Worm (Caenorhabditis elegans) whole organism, L4 larva: ENCODE data around the gene F43E12.1.

Experiments
- F49E8.2 ChIP-seq: sonication (generic microtip); optimal IDR thresholded peaks from 2 replicates; lab custom pipeline; 2016; ENCODE audit warnings: missing compliant biosample characterization, mild to moderate bottlenecking, missing genetic modification characterization, borderline replicate concordance
- T26A8.4 ChIP-seq: fragments of 200-800 bp; sonication (Bioruptor generic); IDR thresholded peaks from 2 replicates; pipeline ENCODE4 v1.3.6; 2022; ENCODE audit warnings: missing genetic modification characterization, missing compliant biosample characterization
- Y48G9A.11 ChIP-seq: fragments of 200-800 bp; sonication (Bioruptor generic); IDR thresholded peaks from 2 replicates; pipeline ENCODE4 v1.3.6; 2022; ENCODE audit warnings: missing genetic modification reagents, missing genetic modification characterization, missing compliant biosample characterization
- aha-1 ChIP-seq: fragments of 150-350 bp; peaks from one replicate; lab custom pipeline; 2014; ENCODE audit warnings: missing biosample characterization, missing genetic modification characterization
- aly-2 ChIP-seq: sonication (generic microtip); optimal IDR thresholded peaks from 2 replicates; lab custom pipeline; 2018; ENCODE audit warnings: missing biosample characterization, missing genetic modification characterization
- arid-1 ChIP-seq: fragments of 200-800 bp; sonication (Bioruptor generic); conservative IDR thresholded peaks from 2 replicates; pipeline ENCODE4 v1.3.6; 2022; ENCODE audit warnings: missing genetic modification reagents, missing genetic modification characterization, missing compliant biosample characterization
- ceh-20 ChIP-seq: fragments of 200-800 bp; sonication (Bioruptor generic); IDR thresholded peaks from 2 replicates; pipeline ENCODE4 v1.3.6; 2022; ENCODE audit warnings: missing genetic modification reagents, missing genetic modification characterization, missing compliant biosample characterization
- daf-16 ChIP-seq, 3 experiments: sonication (generic microtip); optimal IDR thresholded peaks; 2 replicates each; lab custom pipeline; 2016 to 2017; ENCODE audit warnings: missing genetic modification characterization in 3 of 3, missing genetic modification reagents in 3 of 3, mild to moderate bottlenecking in 2 of 3, missing compliant biosample characterization in 2 of 3, missing biosample characterization in 1 of 3, moderate library complexity in 1 of 3
- dmd-8 ChIP-seq: fragments of 200-800 bp; sonication (Bioruptor generic); IDR thresholded peaks from 2 replicates; pipeline ENCODE4 v1.3.6; 2022; ENCODE audit warnings: missing genetic modification characterization, missing compliant biosample characterization
- dmd-9 ChIP-seq: fragments of 200-800 bp; sonication (Bioruptor generic); IDR thresholded peaks from 2 replicates; pipeline ENCODE4 v1.3.6; 2022; ENCODE audit warnings: missing genetic modification reagents, missing genetic modification characterization, missing compliant biosample characterization
- hlh-11 ChIP-seq: fragments of 200-800 bp; sonication (Bioruptor generic); optimal IDR thresholded peaks from 2 replicates; lab custom pipeline; 2018; ENCODE audit warnings: mild to moderate bottlenecking, missing genetic modification characterization, missing compliant biosample characterization
- hlh-30 ChIP-seq: sonication (generic microtip); optimal IDR thresholded peaks from 2 replicates; lab custom pipeline; 2017; ENCODE audit warnings: antibody characterized with exemption, mild to moderate bottlenecking, missing genetic modification characterization, missing compliant biosample characterization; ENCODE audit not compliant: insufficient read depth
- hmg-1.1 ChIP-seq: fragments of 200-800 bp; sonication (Bioruptor generic); IDR thresholded peaks from 2 replicates; pipeline ENCODE4 v1.3.6; 2022; ENCODE audit warnings: missing genetic modification reagents, missing genetic modification characterization, missing compliant biosample characterization
- lim-7 ChIP-seq: fragments of 200-800 bp; sonication (Bioruptor generic); IDR thresholded peaks from 2 replicates; pipeline ENCODE4 v1.3.6; 2022; ENCODE audit warnings: missing genetic modification characterization, missing compliant biosample characterization
- lin-1 ChIP-seq: fragments of 200-800 bp; sonication (Bioruptor generic); IDR thresholded peaks from 2 replicates; pipeline ENCODE4 v1.3.6; 2022; ENCODE audit warnings: missing genetic modification reagents, missing genetic modification characterization, missing compliant biosample characterization
- lin-29 ChIP-seq: fragments of 200-800 bp; sonication (Bioruptor generic); IDR thresholded peaks from 2 replicates; pipeline ENCODE4 v1.3.6; 2022; ENCODE audit warnings: missing genetic modification reagents, missing genetic modification characterization, missing compliant biosample characterization
- lin-39 ChIP-seq: fragments of 150-350 bp; optimal IDR thresholded peaks from 2 replicates; lab custom pipeline; 2014; ENCODE audit warnings: missing biosample characterization, missing genetic modification reagents, missing genetic modification characterization
- lsy-2 ChIP-seq, 2 experiments: fragments of 150-350 bp in 1 of 2; sonication (generic microtip) in 1 of 2; optimal IDR thresholded peaks; 2 replicates each; lab custom pipeline; 2014 to 2017; ENCODE audit warnings: missing biosample characterization in 2 of 2, missing genetic modification characterization in 2 of 2
- mdl-1 ChIP-seq, 2 experiments: fragments of 150-350 bp in 1 of 2; sonication (generic microtip) in 1 of 2; optimal IDR thresholded peaks; 2 replicates each; lab custom pipeline; 2014 to 2017; ENCODE audit warnings: missing biosample characterization in 2 of 2, missing genetic modification characterization in 2 of 2
- mdt-29 ChIP-seq: fragments of 200-800 bp; sonication (Bioruptor generic); IDR thresholded peaks from 2 replicates; pipeline ENCODE4 v1.3.6; 2022; ENCODE audit warnings: missing genetic modification reagents, missing genetic modification characterization, missing compliant biosample characterization
- mes-2 ChIP-seq: sonication (generic microtip); optimal IDR thresholded peaks from 2 replicates; lab custom pipeline; 2016; ENCODE audit warnings: missing genotype, mild to moderate bottlenecking, missing genetic modification characterization, missing compliant biosample characterization; ENCODE audit not compliant: poor library complexity, severe bottlenecking
- mxl-3 ChIP-seq: fragments of 200-800 bp; sonication (Bioruptor generic); optimal IDR thresholded peaks from 2 replicates; lab custom pipeline; 2018; ENCODE audit warnings: mild to moderate bottlenecking, missing genetic modification characterization, missing compliant biosample characterization
- nhr-10 ChIP-seq: fragments of 150-350 bp; optimal IDR thresholded peaks from 2 replicates; lab custom pipeline; 2014; ENCODE audit warnings: missing biosample characterization, missing genetic modification characterization
- nhr-28 ChIP-seq: fragments of 150-350 bp; optimal IDR thresholded peaks from 2 replicates; lab custom pipeline; 2014; ENCODE audit warnings: missing biosample characterization, missing genetic modification characterization
- nhr-41 ChIP-seq: fragments of 200-800 bp; sonication (Bioruptor generic); IDR thresholded peaks from 2 replicates; pipeline ENCODE4 v1.3.6; 2022; ENCODE audit warnings: missing genetic modification reagents, missing genetic modification characterization, missing compliant biosample characterization
- nhr-42 ChIP-seq: fragments of 200-800 bp; sonication (Bioruptor generic); IDR thresholded peaks from 2 replicates; pipeline ENCODE4 v1.3.6; 2022; ENCODE audit warnings: missing genetic modification characterization, missing compliant biosample characterization
- nhr-6 ChIP-seq: fragments of 150-350 bp; optimal IDR thresholded peaks from 2 replicates; lab custom pipeline; 2014; ENCODE audit warnings: missing biosample characterization, missing genetic modification characterization
- nhr-77 ChIP-seq: fragments of 150-350 bp; optimal IDR thresholded peaks from 2 replicates; lab custom pipeline; 2014; ENCODE audit warnings: missing biosample characterization, missing genetic modification characterization
- pqm-1 ChIP-seq: sonication (generic microtip); optimal IDR thresholded peaks from 2 replicates; lab custom pipeline; 2017; ENCODE audit warnings: missing biosample characterization, missing genetic modification characterization
- saeg-2 ChIP-seq: fragments of 200-800 bp; sonication (Bioruptor generic); IDR thresholded peaks from 2 replicates; pipeline ENCODE4 v1.3.6; 2022; ENCODE audit warnings: missing genetic modification reagents, missing genetic modification characterization, missing compliant biosample characterization
- tag-97 ChIP-seq: fragments of 200-800 bp; sonication (Bioruptor generic); IDR thresholded peaks from 2 replicates; pipeline ENCODE4 v1.3.6; 2022; ENCODE audit warnings: missing genetic modification characterization, missing compliant biosample characterization
- unc-39 ChIP-seq: sonication (generic microtip); optimal IDR thresholded peaks from 2 replicates; lab custom pipeline; 2017; ENCODE audit warnings: missing biosample characterization, missing genetic modification characterization
- unc-62 ChIP-seq, 3 experiments: fragments of 150-350 bp in 1 of 3; sonication (generic microtip); optimal IDR thresholded peaks in 2 of 3; peaks in 1 of 3; 1 replicate in 1 of 3; 2 replicates in 2 of 3; lab custom pipeline; 2014 to 2017; ENCODE audit warnings: missing biosample characterization in 3 of 3, missing genetic modification characterization in 3 of 3, missing genetic modification reagents in 3 of 3, missing genotype in 1 of 3
- vab-7 ChIP-seq: fragments of 200-800 bp; sonication (Bioruptor generic); IDR thresholded peaks from 2 replicates; pipeline ENCODE4 v1.3.6; 2022; ENCODE audit warnings: missing genetic modification reagents, missing genetic modification characterization, missing compliant biosample characterization
- zag-1 ChIP-seq: fragments of 150-350 bp; optimal IDR thresholded peaks from 2 replicates; lab custom pipeline; 2014; ENCODE audit warnings: missing biosample characterization, missing genetic modification characterization
- zfp-3 ChIP-seq: fragments of 200-800 bp; sonication (Bioruptor generic); conservative IDR thresholded peaks from 2 replicates; pipeline ENCODE4 v1.3.6; 2022; ENCODE audit warnings: missing genetic modification reagents, missing genetic modification characterization, missing compliant biosample characterization
- zip-11 ChIP-seq: fragments of 200-800 bp; sonication (Bioruptor generic); IDR thresholded peaks from 2 replicates; pipeline ENCODE4 v1.3.6; 2022; ENCODE audit warnings: missing genetic modification characterization, missing compliant biosample characterization

F43E12.1 gene

DNA sequence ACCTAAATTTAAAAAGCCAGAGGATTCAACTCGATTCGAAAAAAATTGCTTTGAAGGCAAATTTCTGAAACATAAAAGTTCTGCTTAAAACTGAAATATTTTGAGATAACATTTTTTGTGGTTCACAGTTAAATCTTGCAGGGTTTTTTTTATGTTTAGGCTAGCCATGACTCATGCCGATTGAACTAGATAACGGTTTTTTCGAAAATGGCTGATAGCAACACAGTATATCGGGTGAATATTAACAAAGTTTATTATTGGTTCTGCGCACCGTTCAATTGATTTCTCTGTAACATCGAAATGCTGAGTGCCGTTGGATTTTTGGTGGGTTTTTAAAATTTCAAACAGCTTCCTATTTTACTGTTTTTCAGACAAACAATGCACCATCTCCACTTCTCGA, at the start of gene F43E12.1:
F43E12.1 (plus strand) TSS at position 301 of the 400 bp plus-strand sequence.
- no peak for TF ChIP-seq hmg-1.1 (GFP tag; lab: Robert Waterston, UW)
- no peak for TF ChIP-seq nhr-41 (GFP tag; lab: Robert Waterston, UW)
- TF ChIP-seq nhr-6 = no peak
- TF ChIP-seq nhr-42 (GFP tag; lab: Robert Waterston, UW) = no peak
- TF ChIP-seq lin-29 = no peak
- no peak for TF ChIP-seq pqm-1
- no peak for TF ChIP-seq tag-97 (GFP tag; lab: Robert Waterston, UW)
- no peak for TF ChIP-seq ceh-20 (GFP tag; lab: Robert Waterston, UW)
- TF ChIP-seq mdt-29 (GFP tag; lab: Robert Waterston, UW) = no peak
- no peak for TF ChIP-seq zfp-3 (GFP tag; lab: Robert Waterston, UW)
- TF ChIP-seq lin-39 (tag; lab: Kevin White, UChicago) = no peak
- TF ChIP-seq daf-16 (GFP tag; optimal IDR thresholded peaks at IDR 0.05; lab: Kevin White, UChicago) = no peak
- no peak for TF ChIP-seq daf-16 (tag; optimal IDR thresholded peaks at IDR 0.05; lab: Kevin White, UChicago)
- no peak for TF ChIP-seq Y48G9A.11 (GFP tag; lab: Robert Waterston, UW)
- no peak for TF ChIP-seq aly-2 (tag; lab: Kevin White, UChicago)
- TF ChIP-seq lim-7 (GFP tag; lab: Robert Waterston, UW) = no peak
- TF ChIP-seq arid-1 (GFP tag; lab: Robert Waterston, UW) = no peak
- TF ChIP-seq mes-2 = no peak
- TF ChIP-seq, all 104 proteins: peak for 0

DNA sequence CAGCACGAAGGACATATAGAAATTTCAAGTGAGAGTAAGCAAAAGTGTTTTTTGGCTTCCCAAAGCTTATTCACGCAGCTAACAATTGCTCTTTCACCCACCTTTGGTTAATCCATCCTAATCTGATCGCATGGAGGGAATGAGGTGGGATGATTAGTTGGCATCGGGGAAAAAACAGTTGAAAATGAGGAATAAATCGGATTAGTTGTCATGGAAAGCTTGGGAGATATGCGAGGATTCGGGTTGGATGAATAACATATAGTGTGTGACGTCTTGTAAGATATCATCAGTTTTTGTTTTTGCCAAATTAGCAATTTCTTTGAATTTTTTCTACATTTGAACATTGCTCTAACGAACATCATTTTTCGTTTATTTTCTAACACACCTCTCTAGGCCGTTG, 48.8 kb upstream of the F43E12.1 start:
- no peak for TF ChIP-seq ceh-20 (GFP tag; lab: Robert Waterston, UW)
- no peak for TF ChIP-seq nhr-42 (GFP tag; lab: Robert Waterston, UW)
- TF ChIP-seq saeg-2 (GFP tag; lab: Robert Waterston, UW) = no peak
- TF ChIP-seq zag-1 = no peak
- no peak for TF ChIP-seq lin-1 (GFP tag; lab: Robert Waterston, UW)
- TF ChIP-seq F49E8.2 (tag; lab: Kevin White, UChicago) = no peak
- TF ChIP-seq zip-11 (GFP tag; lab: Robert Waterston, UW) = no peak
- no peak for TF ChIP-seq aha-1 (tag; lab: Kevin White, UChicago)
- no peak for TF ChIP-seq vab-7 (GFP tag; lab: Robert Waterston, UW)
- no peak for TF ChIP-seq T26A8.4

DNA sequence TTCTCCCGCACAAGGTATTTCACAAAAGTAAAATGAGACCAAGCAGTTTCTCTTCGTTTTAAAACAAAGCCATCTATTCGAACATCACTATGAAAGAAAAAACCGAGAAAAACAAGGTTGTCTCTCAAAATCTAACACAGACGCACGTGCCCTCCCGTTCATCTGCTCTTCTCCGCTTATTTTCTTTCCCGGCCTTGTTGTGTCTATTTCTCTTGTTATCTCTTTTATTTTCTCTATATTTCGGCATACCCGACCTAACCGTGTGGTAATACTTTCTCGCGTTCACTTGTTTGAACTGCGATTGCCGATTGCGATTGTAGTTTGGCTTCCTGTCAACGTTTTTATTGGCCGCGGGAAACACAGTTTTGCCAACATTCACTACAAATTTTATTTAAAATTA, 48.0 kb upstream of the F43E12.1 start:
- TF ChIP-seq hmg-1.1 (GFP tag; lab: Robert Waterston, UW) (0 out of 2 replicates have a peak, but pooled peaks have one; percentile 10), lsy-2 (tag; optimal IDR thresholded peaks at IDR 0.05; lab: Kevin White, UChicago) (peak in 1 of 2 experiments; percentile 33), mxl-3 (peak; percentile 60), zip-11 (GFP tag; lab: Robert Waterston, UW) (no peak), hlh-30 (tag; lab: Kevin White, UChicago) (peak; percentile 64), hlh-11 (tag; lab: Kevin White, UChicago) (peak; percentile 50), dmd-8 (GFP tag; lab: Robert Waterston, UW) (no peak), aha-1 (tag; lab: Kevin White, UChicago) (peak; percentile 42), daf-16 (GFP tag; optimal IDR thresholded peaks at IDR 0.05; lab: Kevin White, UChicago) (no peak), daf-16 (tag; optimal IDR thresholded peaks at IDR 0.05; lab: Kevin White, UChicago) (peak; percentile 56), nhr-77 (tag; lab: Kevin White, UChicago) (peak; percentile 48), unc-39 (tag; lab: Kevin White, UChicago) (no peak), mdl-1 (tag; optimal IDR thresholded peaks at IDR 0.05; lab: Kevin White, UChicago) (peak; percentile 55 to 84), nhr-28 (peak; percentile 87)

DNA sequence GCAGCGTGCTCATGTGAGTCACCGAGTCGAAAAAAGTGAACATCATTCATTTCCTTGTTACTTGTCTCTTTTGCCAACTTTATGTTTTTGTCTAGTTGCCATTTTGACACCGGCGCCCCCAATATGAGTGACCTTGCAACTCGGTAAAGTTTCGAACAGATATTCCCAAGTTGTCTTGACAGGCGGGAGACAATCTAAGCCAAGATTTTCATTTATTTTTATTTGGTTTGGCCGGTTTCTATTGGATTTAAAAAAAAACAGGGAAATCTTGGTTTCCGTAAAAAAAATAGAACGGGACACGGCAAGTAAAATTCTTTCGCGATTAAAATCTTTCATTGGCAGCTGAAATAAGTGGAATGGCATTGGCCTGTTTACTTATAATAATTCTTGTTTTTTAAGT, 46.2 kb upstream of the F43E12.1 start:
- no peak for TF ChIP-seq mxl-3
- TF ChIP-seq dmd-9 (GFP tag; lab: Robert Waterston, UW) = no peak
- TF ChIP-seq nhr-10 (tag; lab: Kevin White, UChicago) = no peak
- peak in 1 of 2 experiments; percentile 94 for TF ChIP-seq unc-62 (GFP tag; optimal IDR thresholded peaks at IDR 0.05 in 1 of 2; lab: Kevin White, UChicago)
- TF ChIP-seq unc-62 (tag; optimal IDR thresholded peaks at IDR 0.05; lab: Kevin White, UChicago) = no peak
- TF ChIP-seq zfp-3 (GFP tag; lab: Robert Waterston, UW) = no peak
- TF ChIP-seq, all 104 proteins: peak for 1
